Worm (Caenorhabditis elegans) whole organism, L1 larva: Measurements from ENCODE around the gene rabr-4.

ENCODE experiments used
- C04F5.9 ChIP-seq: sonication (generic microtip); optimal IDR thresholded peaks from 2 replicates; lab custom pipeline; 2016; ENCODE audit warnings: missing genetic modification characterization, missing compliant biosample characterization
- F16B12.6 ChIP-seq: fragments of 150-350 bp; optimal IDR thresholded peaks from 2 replicates; lab custom pipeline; 2014; ENCODE audit warnings: missing biosample characterization, missing genetic modification characterization
- Y116A8C.19 ChIP-seq: sonication (generic microtip); optimal IDR thresholded peaks from 2 replicates; lab custom pipeline; 2016; ENCODE audit warnings: missing compliant biosample characterization, missing genetic modification characterization, borderline replicate concordance
- alr-1 ChIP-seq: fragments of 200-800 bp; sonication (Bioruptor generic); optimal IDR thresholded peaks from 2 replicates; lab custom pipeline; 2018; ENCODE audit warnings: borderline replicate concordance, mild to moderate bottlenecking, missing genetic modification characterization, missing compliant biosample characterization
- ama-1 ChIP-seq: fragments of 150-350 bp; optimal IDR thresholded peaks from 2 replicates; lab custom pipeline; 2014
- ceh-8 ChIP-seq: fragments of 200-800 bp; sonication (Bioruptor generic); optimal IDR thresholded peaks from 2 replicates; lab custom pipeline; 2018; ENCODE audit warnings: mild to moderate bottlenecking, missing genetic modification characterization, moderate library complexity, missing compliant biosample characterization
- ceh-90 ChIP-seq: sonication (generic microtip); optimal IDR thresholded peaks from 2 replicates; lab custom pipeline; 2016; ENCODE audit warnings: missing genetic modification characterization, missing compliant biosample characterization
- efl-1 ChIP-seq, 4 experiments: fragments of 150-350 bp; optimal IDR thresholded peaks in 3 of 4; peaks in 1 of 4; 1 replicate in 1 of 4; 2 replicates in 3 of 4; lab custom pipeline; 2014; ENCODE audit warnings: missing biosample characterization in 2 of 4, missing genetic modification characterization in 2 of 4, missing genetic modification reagents in 2 of 4
- efl-3 ChIP-seq: fragments of 200-800 bp; sonication (Bioruptor generic); optimal IDR thresholded peaks from 2 replicates; lab custom pipeline; 2018; ENCODE audit warnings: mild to moderate bottlenecking, missing genetic modification characterization, missing compliant biosample characterization
- egl-27 ChIP-seq, 2 experiments: fragments of 150-350 bp in 1 of 2; sonication (generic microtip); optimal IDR thresholded peaks; 3 replicates each; lab custom pipeline; 2017 to 2018; ENCODE audit warnings: missing biosample characterization in 2 of 2, missing genetic modification characterization in 2 of 2, missing genetic modification reagents in 2 of 2
- fos-1 ChIP-seq: fragments of 150-350 bp; optimal IDR thresholded peaks from 2 replicates; lab custom pipeline; 2014; ENCODE audit warnings: missing biosample characterization, missing genetic modification characterization
- grh-1 ChIP-seq: fragments of 200-800 bp; sonication (Bioruptor generic); IDR thresholded peaks from 2 replicates; pipeline ENCODE4 v1.3.6; 2022; ENCODE audit warnings: missing genetic modification reagents, missing genetic modification characterization, missing compliant biosample characterization
- lin-13 ChIP-seq: fragments of 150-350 bp; optimal IDR thresholded peaks from 2 replicates; lab custom pipeline; 2014; ENCODE audit warnings: missing biosample characterization, missing genetic modification reagents, missing genetic modification characterization
- lin-15B ChIP-seq: fragments of 150-350 bp; sonication (generic microtip); optimal IDR thresholded peaks from 3 replicates; lab custom pipeline; 2014; ENCODE audit warnings: missing biosample characterization, missing genetic modification characterization
- lin-35 ChIP-seq, 2 experiments: fragments of 150-350 bp; optimal IDR thresholded peaks; 2 replicates each; lab custom pipeline; 2014; ENCODE audit warnings: missing biosample characterization in 2 of 2, missing genetic modification characterization in 2 of 2, missing genetic modification reagents in 2 of 2
- mab-9 ChIP-seq: fragments of 200-800 bp; sonication (Bioruptor generic); IDR thresholded peaks from 2 replicates; pipeline ENCODE4 v1.3.6; 2022; ENCODE audit warnings: missing genetic modification reagents, missing genetic modification characterization, missing compliant biosample characterization
- mdl-1 ChIP-seq, 2 experiments: fragments of 150-350 bp; optimal IDR thresholded peaks; 2 replicates each; lab custom pipeline; 2014 to 2017; ENCODE audit warnings: missing biosample characterization in 2 of 2, missing genetic modification characterization in 2 of 2, inconsistent platforms in 1 of 2
- mep-1 ChIP-seq: fragments of 150-350 bp; optimal IDR thresholded peaks from 2 replicates; lab custom pipeline; 2014; ENCODE audit warnings: missing biosample characterization, missing genetic modification characterization
- nhr-11 ChIP-seq: fragments of 150-350 bp; optimal IDR thresholded peaks from 2 replicates; lab custom pipeline; 2014; ENCODE audit warnings: missing biosample characterization, missing genetic modification characterization
- nhr-12 ChIP-seq: sonication (generic microtip); optimal IDR thresholded peaks from 2 replicates; lab custom pipeline; 2017; ENCODE audit warnings: missing biosample characterization, missing genetic modification characterization
- nhr-237 ChIP-seq: fragments of 150-350 bp; optimal IDR thresholded peaks from 2 replicates; lab custom pipeline; 2014; ENCODE audit warnings: missing biosample characterization, missing genetic modification characterization
- nhr-28 ChIP-seq: fragments of 150-350 bp; optimal IDR thresholded peaks from 2 replicates; lab custom pipeline; 2014; ENCODE audit warnings: missing biosample characterization, missing genetic modification characterization
- nhr-76 ChIP-seq: sonication (generic microtip); optimal IDR thresholded peaks from 2 replicates; lab custom pipeline; 2017; ENCODE audit warnings: missing biosample characterization, missing genetic modification characterization
- pag-3 ChIP-seq: sonication (generic microtip); optimal IDR thresholded peaks from 2 replicates; lab custom pipeline; 2017; ENCODE audit warnings: missing genetic modification characterization, mild to moderate bottlenecking, missing compliant biosample characterization, antibody characterized with exemption, borderline replicate concordance; ENCODE audit not compliant: insufficient read depth
- pqm-1 ChIP-seq: sonication (generic microtip); optimal IDR thresholded peaks from 3 replicates; lab custom pipeline; 2017; ENCODE audit warnings: missing biosample characterization, missing genetic modification characterization
- rnt-1 ChIP-seq: sonication (generic microtip); optimal IDR thresholded peaks from 2 replicates; lab custom pipeline; 2016; ENCODE audit warnings: mild to moderate bottlenecking, missing genetic modification characterization, moderate library complexity, missing compliant biosample characterization
- sox-4 ChIP-seq: sonication (generic microtip); optimal IDR thresholded peaks from 2 replicates; lab custom pipeline; 2016; ENCODE audit warnings: missing genetic modification characterization, missing compliant biosample characterization
- unc-86 ChIP-seq: sonication (generic microtip); optimal IDR thresholded peaks from 2 replicates; lab custom pipeline; 2016; ENCODE audit warnings: missing genetic modification characterization, missing compliant biosample characterization
- unc-98 ChIP-seq: fragments of 200-800 bp; sonication (Bioruptor generic); IDR thresholded peaks from 2 replicates; pipeline ENCODE4 v1.3.6; 2022; ENCODE audit warnings: missing genetic modification characterization, missing compliant biosample characterization
- xbp-1 ChIP-seq: sonication (generic microtip); optimal IDR thresholded peaks from 2 replicates; lab custom pipeline; 2016; ENCODE audit warnings: missing genetic modification characterization, missing compliant biosample characterization
- zag-1 ChIP-seq: fragments of 150-350 bp; optimal IDR thresholded peaks from 2 replicates; lab custom pipeline; 2014; ENCODE audit warnings: missing biosample characterization, missing genetic modification characterization
- zip-4 ChIP-seq: fragments of 200-800 bp; sonication (Bioruptor generic); optimal IDR thresholded peaks from 2 replicates; lab custom pipeline; 2018; ENCODE audit warnings: mild to moderate bottlenecking, missing genetic modification characterization, moderate library complexity, missing compliant biosample characterization
- ztf-4 ChIP-seq: fragments of 150-350 bp; optimal IDR thresholded peaks from 2 replicates; lab custom pipeline; 2014; ENCODE audit warnings: missing biosample characterization, missing genetic modification characterization

Gene rabr-4

ce11 chrV:16182110-16182509 is 12.6 kb upstream of the rabr-4 start, which contains the start of gene srz-13:
Gene srz-13 (plus strand): TSS chrV:16182410.
- TF ChIP-seq rnt-1 (tag; lab: Kevin White, UChicago) (no peak), ceh-90 (tag; lab: Kevin White, UChicago) (no peak), nhr-76 (no peak), F16B12.6 (tag; lab: Kevin White, UChicago) (no peak), nhr-12 (no peak), unc-98 (GFP tag; lab: Robert Waterston, UW) (no peak), pag-3 (tag; lab: Kevin White, UChicago) (no peak), ceh-8 (no peak), mdl-1 (tag; optimal IDR thresholded peaks at IDR 0.05; lab: Kevin White, UChicago) (no peak), nhr-237 (no peak), ztf-4 (no peak), nhr-28 (tag; lab: Kevin White, UChicago) (no peak)

- TF ChIP-seq efl-3 (GFP tag; lab: Kevin White, UChicago) (no peak), efl-1 (optimal IDR thresholded peaks at IDR 0.05; lab: Kevin White, UChicago) (no peak), efl-1 (GFP tag; optimal IDR thresholded peaks at IDR 0.05 in 1 of 2; lab: Kevin White, UChicago) (no peak), nhr-11 (tag; lab: Kevin White, UChicago) (no peak), grh-1 (GFP tag; lab: Robert Waterston, UW) (no peak), C04F5.9 (tag; lab: Kevin White, UChicago) (no peak), unc-86 (tag; lab: Kevin White, UChicago) (no peak), zag-1 (tag; lab: Kevin White, UChicago) (no peak), alr-1 (tag; lab: Kevin White, UChicago) (no peak)
- TF ChIP-seq, all 84 proteins: peak for 0
Measured at ce11 chrV:16182918-16183317, 11.8 kb upstream of the rabr-4 start, which contains the start of gene srh-277. Gene srh-277 (plus strand): TSS chrV:16183218.

- no peak for TF ChIP-seq mep-1 (tag; lab: Kevin White, UChicago)
- TF ChIP-seq fos-1 (tag; lab: Kevin White, UChicago) = no peak
- no peak for TF ChIP-seq zip-4 (GFP tag; lab: Kevin White, UChicago)
- TF ChIP-seq lin-13 (GFP tag; lab: Kevin White, UChicago) = no peak
Measured at ce11 chrV:16183357-16183756, 11.4 kb upstream of the rabr-4 start, which contains the start of gene srz-14. Gene srz-14 (plus strand): TSS chrV:16183657.

- TF ChIP-seq mab-9 (GFP tag; lab: Robert Waterston, UW) (no peak), pqm-1 (tag; lab: Kevin White, UChicago) (no peak), Y116A8C.19 (tag; lab: Kevin White, UChicago) (no peak), ama-1 (lab: Kevin White, UChicago) (no peak), lin-35 (GFP tag; optimal IDR thresholded peaks at IDR 0.05; lab: Kevin White, UChicago) (no peak), rnt-1 (tag; lab: Kevin White, UChicago) (no peak), egl-27 (tag; optimal IDR thresholded peaks at IDR 0.05; lab: Kevin White, UChicago) (no peak), lin-15B (tag; lab: Kevin White, UChicago) (no peak), sox-4 (tag; lab: Kevin White, UChicago) (no peak)
Measured at ce11 chrV:16190485-16190884, 4.3 kb upstream of the rabr-4 start, which contains the start of gene srh-281. Gene srh-281 (plus strand): TSS chrV:16190785.

ce11 chrV:16192114-16192513 is 2.6 kb upstream of the rabr-4 start, which contains the start of gene srh-279:
Gene srh-279 (plus strand): TSS chrV:16192414.
- no peak for TF ChIP-seq xbp-1 (tag; lab: Kevin White, UChicago)
